Worm (Caenorhabditis elegans): ENCODE measurements around the gene F53H8.3.

Gene F53H8.3

DNA sequence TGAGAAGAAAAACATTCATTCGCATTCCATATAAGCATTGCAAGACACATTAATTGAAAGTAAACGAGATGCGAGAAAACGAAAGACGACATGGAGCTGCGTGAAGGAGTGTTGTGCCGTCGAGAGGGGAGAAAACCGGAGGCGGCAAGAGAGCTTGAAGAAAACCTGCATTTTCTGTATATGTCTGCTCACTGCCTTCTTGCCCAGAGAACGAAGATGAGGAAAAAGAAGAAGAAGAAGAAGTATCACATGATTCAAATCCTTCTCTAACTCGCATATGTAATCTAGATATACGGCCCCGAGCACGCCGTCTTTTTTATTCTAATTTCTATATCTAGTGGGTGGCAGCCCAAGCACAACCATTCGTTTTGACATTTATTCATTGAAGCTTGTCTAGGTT, 28.0 kb upstream of the F53H8.3 start:
- TF ChIP-seq rbr-2 (tag; optimal IDR thresholded peaks at IDR 0.05): peak; percentile 23
- no peak for TF ChIP-seq lin-38 (GFP tag; IDR thresholded peaks at IDR 0.05)
- 0 out of 2 replicates have a peak, but pooled peaks have one; percentile 10 for TF ChIP-seq ctbp-1 (GFP tag; IDR thresholded peaks at IDR 0.05)
- 0 out of 2 replicates have a peak, but pooled peaks have one; percentile 32 for TF ChIP-seq hmg-1.1 (GFP tag; IDR thresholded peaks at IDR 0.05)
- TF ChIP-seq nhr-41 (GFP tag; IDR thresholded peaks at IDR 0.05): no peak
- TF ChIP-seq hlh-30 (tag; optimal IDR thresholded peaks at IDR 0.05; ENCODE audit: insufficient read depth): peak; percentile 15
- no peak for TF ChIP-seq nhr-111 (GFP tag; optimal IDR thresholded peaks at IDR 0.05)
- peak; percentile 19 for TF ChIP-seq fkh-10 (GFP tag; optimal IDR thresholded peaks at IDR 0.05)
- no peak for TF ChIP-seq Y75B8A.6 (GFP tag; IDR thresholded peaks at IDR 0.05)
- no peak for TF ChIP-seq ZK546.5 (tag; optimal IDR thresholded peaks at IDR 0.05)
- TF ChIP-seq set-16 (GFP tag; IDR thresholded peaks at IDR 0.05): no peak
- TF ChIP-seq lin-39 (tag; optimal IDR thresholded peaks at IDR 0.05): no peak

DNA sequence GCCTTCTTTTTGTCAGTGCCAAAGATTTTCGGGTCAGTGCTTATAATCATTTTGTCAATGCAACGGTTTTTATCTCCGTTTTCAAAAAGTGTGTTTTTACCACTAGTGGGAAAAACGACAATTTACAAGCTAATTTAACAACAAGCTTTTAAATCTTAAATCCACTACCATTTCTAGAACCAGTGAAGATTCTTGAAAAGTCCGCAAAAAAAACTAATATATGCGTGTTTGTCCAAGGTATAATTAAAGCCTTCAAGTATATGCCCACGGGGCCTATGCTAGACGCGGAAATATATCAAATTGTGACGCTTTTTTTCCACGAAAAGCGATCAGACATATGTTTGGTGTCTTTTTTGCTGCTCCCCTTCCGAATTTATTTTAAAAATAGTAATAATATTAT, 25.8 kb upstream of the F53H8.3 start:
- TF ChIP-seq unc-62 (GFP tag; optimal IDR thresholded peaks at IDR 0.05 in 1 of 2) (peak in 1 of 2 experiments; percentile 95), unc-62 (tag; optimal IDR thresholded peaks at IDR 0.05) (no peak), mxl-2 (GFP tag; conservative IDR thresholded peaks at IDR 0.05) (no peak)

DNA sequence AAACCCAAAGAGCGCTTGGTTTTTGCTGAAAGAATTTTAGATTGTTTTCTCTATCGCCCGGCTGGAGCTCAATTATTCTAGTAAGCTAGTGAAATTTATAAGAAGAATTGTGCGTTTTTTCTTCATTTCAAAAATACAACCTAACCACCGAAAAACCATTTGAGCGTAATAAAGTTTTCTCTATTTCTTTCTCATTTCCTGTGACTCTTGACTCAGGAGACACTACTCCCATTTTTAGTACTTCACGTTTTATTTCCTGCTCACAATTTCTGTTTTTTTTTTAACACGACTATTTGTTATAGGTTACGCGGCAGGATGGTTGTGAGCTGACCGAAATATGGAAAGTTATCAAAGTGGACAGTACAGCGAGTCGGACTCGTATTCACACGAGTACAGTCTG, 25.4 kb upstream of the F53H8.3 start, which contains the start of gene F35H12.6:
F35H12.6 (plus strand) TSS at position 301 of the 400 bp plus-strand sequence.
- no peak for TF ChIP-seq ama-1 (optimal IDR thresholded peaks at IDR 0.05)
- TF ChIP-seq jun-1 (tag; optimal IDR thresholded peaks at IDR 0.05): no peak
- no peak for TF ChIP-seq nhr-25 (tag; optimal IDR thresholded peaks at IDR 0.05; ENCODE audit: borderline replicate concordance, insufficient read depth)
- no peak for TF ChIP-seq egl-43 (GFP tag; IDR thresholded peaks at IDR 0.05)
- no peak for TF ChIP-seq hlh-30 (tag; optimal IDR thresholded peaks at IDR 0.05; ENCODE audit: insufficient read depth)
- no peak for TF ChIP-seq nhr-102 (tag; optimal IDR thresholded peaks at IDR 0.05)
- no peak for TF ChIP-seq nhr-77 (tag; optimal IDR thresholded peaks at IDR 0.05)
- no peak for TF ChIP-seq nhr-76 (tag; optimal IDR thresholded peaks at IDR 0.05)
- TF ChIP-seq zag-1 (tag; optimal IDR thresholded peaks at IDR 0.05): no peak
- no peak for TF ChIP-seq R02D3.7 (tag; optimal IDR thresholded peaks at IDR 0.05)
- TF ChIP-seq mes-2 (tag; optimal IDR thresholded peaks at IDR 0.05; ENCODE audit: poor library complexity, severe bottlenecking): no peak

DNA sequence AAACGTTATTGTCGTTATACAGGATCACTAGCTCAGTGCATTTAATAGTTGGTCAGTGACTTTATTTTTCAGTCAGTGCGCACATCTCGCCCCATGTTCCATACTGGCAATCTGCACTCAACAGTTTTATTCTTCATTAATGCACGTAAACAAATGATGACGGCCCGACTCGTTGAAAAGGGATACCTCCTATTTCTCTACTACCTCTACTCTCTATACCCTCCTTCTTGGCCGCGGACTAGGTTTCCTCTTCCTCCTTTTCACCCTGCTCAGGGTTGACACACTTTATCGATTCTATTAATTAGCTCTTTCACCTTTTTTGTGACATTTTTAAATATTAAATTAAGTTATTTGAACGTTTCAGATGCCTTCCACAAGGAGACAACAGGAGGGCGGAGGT, 22.8 kb upstream of the F53H8.3 start, which contains the start of gene sel-12:
sel-12 (plus strand) TSS at position 358 of the 400 bp plus-strand sequence.
- TF ChIP-seq vab-7 (GFP tag; IDR thresholded peaks at IDR 0.05): no peak
- no peak for TF ChIP-seq F26F4.8 (GFP tag; conservative IDR thresholded peaks at IDR 0.05)
- TF ChIP-seq daf-8 (GFP tag; IDR thresholded peaks at IDR 0.05): no peak
- TF ChIP-seq ctbp-1 (GFP tag; IDR thresholded peaks at IDR 0.05): no peak
- TF ChIP-seq mes-2 (tag; optimal IDR thresholded peaks at IDR 0.05; ENCODE audit: poor library complexity, severe bottlenecking): no peak
- no peak for TF ChIP-seq ceh-20 (GFP tag; IDR thresholded peaks at IDR 0.05)
- TF ChIP-seq daf-19 (GFP tag; conservative IDR thresholded peaks at IDR 0.05): no peak
- TF ChIP-seq unc-62 (GFP tag; optimal IDR thresholded peaks at IDR 0.05 in 1 of 2): peak in 1 of 2 experiments; percentile 91
- TF ChIP-seq unc-62 (tag; optimal IDR thresholded peaks at IDR 0.05): no peak
- TF ChIP-seq F37D6.2 (tag; optimal IDR thresholded peaks at IDR 0.05): no peak
- no peak for TF ChIP-seq ceh-44 (GFP tag; IDR thresholded peaks at IDR 0.05)
- TF ChIP-seq dmd-9 (GFP tag; IDR thresholded peaks at IDR 0.05): no peak
- no peak for TF ChIP-seq zag-1 (tag; optimal IDR thresholded peaks at IDR 0.05)
- TF ChIP-seq hmg-1.1 (GFP tag; IDR thresholded peaks at IDR 0.05): no peak
- no peak for TF ChIP-seq egl-27 (tag; optimal IDR thresholded peaks at IDR 0.05)
- TF ChIP-seq nhr-42 (GFP tag; IDR thresholded peaks at IDR 0.05): no peak
- no peak for TF ChIP-seq zfp-2 (tag; optimal IDR thresholded peaks at IDR 0.05)
- no peak for TF ChIP-seq egl-43 (GFP tag; IDR thresholded peaks at IDR 0.05)
- no peak for TF ChIP-seq pha-4 (GFP tag; IDR thresholded peaks at IDR 0.05)
- TF ChIP-seq pha-4 (tag; optimal IDR thresholded peaks at IDR 0.05): no peak
- TF ChIP-seq nhr-76 (tag; optimal IDR thresholded peaks at IDR 0.05): no peak
- TF ChIP-seq tag-97 (GFP tag; IDR thresholded peaks at IDR 0.05): no peak
- no peak for TF ChIP-seq unc-130 (GFP tag; optimal IDR thresholded peaks at IDR 0.05)
- TF ChIP-seq dmd-6 (GFP tag; IDR thresholded peaks at IDR 0.05): no peak
- no peak for TF ChIP-seq T20F7.1 (GFP tag; optimal IDR thresholded peaks at IDR 0.05)
- TF ChIP-seq snpc-1.2 (GFP tag; IDR thresholded peaks at IDR 0.05): no peak
- no peak for TF ChIP-seq zip-11 (GFP tag; IDR thresholded peaks at IDR 0.05)
- no peak for TF ChIP-seq T26A8.4 (GFP tag; IDR thresholded peaks at IDR 0.05)
- TF ChIP-seq mdt-29 (GFP tag; IDR thresholded peaks at IDR 0.05): no peak

Data from whole organism, L4 larva.